Worm (Caenorhabditis elegans): ENCODE results near the gene K10C2.8.

- no peak for TF ChIP-seq skn-1 (tag; optimal IDR thresholded peaks at IDR 0.05)
- TF ChIP-seq snpc-4 (tag; optimal IDR thresholded peaks at IDR 0.05) = no peak
- TF ChIP-seq nhr-11 (tag; optimal IDR thresholded peaks at IDR 0.05) = no peak
- no peak for TF ChIP-seq elt-1 (tag; optimal IDR thresholded peaks at IDR 0.05)
- no peak for TF ChIP-seq lin-11 (tag; optimal IDR thresholded peaks at IDR 0.05)
- TF ChIP-seq ZK546.5 (tag; optimal IDR thresholded peaks at IDR 0.05) = no peak
Measured at ce11 chrX:6450839-6451491, 13.5 kb upstream of the K10C2.8 start, which contains the start of the genes grl-6 and K10C2.6.
